Fruit fly (Drosophila melanogaster): Measurements from ENCODE around the gene Glg1.

Glg1 gene

dm6 chr3L:21458736-21459135 is 48.6 kb downstream of the Glg1 start:
- no peak for TF ChIP-seq Ets98B (GFP tag; IDR thresholded peaks at IDR 0.05)
- TF ChIP-seq Pif1A (GFP tag; optimal IDR thresholded peaks at IDR 0.05) = no peak
- no peak for TF ChIP-seq CG14655 (GFP tag; optimal IDR thresholded peaks at IDR 0.05)
- no peak for TF ChIP-seq CG15710 (tag; optimal IDR thresholded peaks at IDR 0.05)
- no peak for TF ChIP-seq fd96Ca (GFP tag; IDR thresholded peaks at IDR 0.05)
- TF ChIP-seq CG13204 (GFP tag; optimal IDR thresholded peaks at IDR 0.05) = no peak
- no peak for TF ChIP-seq CG8159 (tag; optimal IDR thresholded peaks at IDR 0.05)
- no peak for TF ChIP-seq CG8301 (tag; optimal IDR thresholded peaks at IDR 0.05)
- no peak for TF ChIP-seq CG32121 (GFP tag; IDR thresholded peaks at IDR 0.05)

DNA sequence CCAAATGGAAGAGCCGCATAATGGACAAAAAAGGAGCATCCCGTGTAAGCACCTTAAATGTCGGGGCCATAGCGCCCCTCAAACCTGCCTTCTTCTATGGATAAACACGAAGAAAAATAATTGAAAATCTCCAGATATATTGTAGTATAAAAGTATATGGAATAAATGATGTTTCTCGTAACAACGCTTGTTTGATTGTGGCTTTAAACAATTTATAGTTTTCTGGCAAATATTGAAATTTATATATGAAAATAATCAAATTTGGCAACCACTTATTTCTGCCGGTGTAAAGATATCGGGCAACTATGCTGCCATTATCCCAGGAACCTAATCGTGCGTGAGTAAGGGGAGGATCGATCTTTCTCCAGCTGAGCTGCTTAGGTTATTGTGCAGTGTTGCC is 52.1 kb downstream of the Glg1 start:
- TF ChIP-seq CG8301 (tag; optimal IDR thresholded peaks at IDR 0.05) (no peak), CG32121 (GFP tag; IDR thresholded peaks at IDR 0.05) (no peak), gl (tag; optimal IDR thresholded peaks at IDR 0.05) (no peak), CG4496 (GFP tag; IDR thresholded peaks at IDR 0.05) (no peak), CG10348 (GFP tag; IDR thresholded peaks at IDR 0.05) (no peak), Pif1B (GFP tag; optimal IDR thresholded peaks at IDR 0.05) (no peak), Snoo (tag; optimal IDR thresholded peaks at IDR 0.05) (no peak), Pif1A (GFP tag; optimal IDR thresholded peaks at IDR 0.05) (no peak), CG12605 (GFP tag; IDR thresholded peaks at IDR 0.05) (no peak), Ets98B (GFP tag; IDR thresholded peaks at IDR 0.05) (no peak), CG14655 (GFP tag; optimal IDR thresholded peaks at IDR 0.05) (no peak), CG17806 (tag; optimal IDR thresholded peaks at IDR 0.05) (no peak), rn (GFP tag; IDR thresholded peaks at IDR 0.05) (no peak), CG34367 (tag; optimal IDR thresholded peaks at IDR 0.05) (no peak), CG9948 (tag; optimal IDR thresholded peaks at IDR 0.05) (no peak), CG15710 (tag; optimal IDR thresholded peaks at IDR 0.05) (no peak), D1 (tag; optimal IDR thresholded peaks at IDR 0.05) (no peak), CG8159 (tag; optimal IDR thresholded peaks at IDR 0.05) (no peak), EcR (GFP tag; optimal IDR thresholded peaks at IDR 0.05) (no peak)

DNA sequence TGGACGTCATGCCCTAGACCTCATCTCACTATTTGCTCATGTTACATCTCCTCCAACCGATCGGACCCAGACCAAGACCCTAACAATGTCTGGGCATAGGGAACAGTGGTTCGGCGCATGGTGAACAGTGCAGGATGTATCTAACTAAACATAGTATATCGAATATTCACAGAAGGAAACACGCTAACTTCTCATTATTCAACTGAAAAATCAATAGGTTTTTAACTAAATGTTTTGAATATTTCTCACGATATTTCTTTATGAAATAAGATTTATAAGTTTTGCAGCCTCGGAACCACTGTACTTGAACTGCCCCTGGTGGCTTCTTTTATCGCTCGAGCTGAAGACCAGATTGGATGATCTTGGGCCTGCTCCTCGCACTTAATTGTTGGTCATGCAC is 53.7 kb downstream of the Glg1 start:
- TF ChIP-seq Pif1A (GFP tag; optimal IDR thresholded peaks at IDR 0.05) (peak; percentile 70), CG14655 (GFP tag; optimal IDR thresholded peaks at IDR 0.05) (peak; percentile 56), CG8301 (tag; optimal IDR thresholded peaks at IDR 0.05) (peak; percentile 34), CG12605 (GFP tag; IDR thresholded peaks at IDR 0.05) (no peak), CG13204 (GFP tag; optimal IDR thresholded peaks at IDR 0.05) (no peak), gl (tag; optimal IDR thresholded peaks at IDR 0.05) (peak; percentile 32), EcR (GFP tag; optimal IDR thresholded peaks at IDR 0.05) (no peak), CG4496 (GFP tag; IDR thresholded peaks at IDR 0.05) (0 out of 3 replicates have a peak, but pooled peaks have one; percentile 23), CG17806 (tag; optimal IDR thresholded peaks at IDR 0.05) (peak; percentile 72), CG10348 (GFP tag; IDR thresholded peaks at IDR 0.05) (no peak), CG9948 (tag; optimal IDR thresholded peaks at IDR 0.05) (peak; percentile 70), Pif1B (GFP tag; optimal IDR thresholded peaks at IDR 0.05) (peak; percentile 57), fd96Ca (GFP tag; IDR thresholded peaks at IDR 0.05) (no peak), D1 (tag; optimal IDR thresholded peaks at IDR 0.05) (no peak), rn (GFP tag; IDR thresholded peaks at IDR 0.05) (no peak), Snoo (tag; optimal IDR thresholded peaks at IDR 0.05) (no peak), Ets98B (GFP tag; IDR thresholded peaks at IDR 0.05) (no peak), CG15710 (tag; optimal IDR thresholded peaks at IDR 0.05) (peak; percentile 65), CG32121 (GFP tag; IDR thresholded peaks at IDR 0.05) (no peak), CG8159 (tag; optimal IDR thresholded peaks at IDR 0.05) (peak; percentile 71), CG34367 (tag; optimal IDR thresholded peaks at IDR 0.05) (peak; percentile 61)

dm6 chr3L:21450486-21450885 is 56.9 kb downstream of the Glg1 start:
- no peak for TF ChIP-seq CG13204 (GFP tag; optimal IDR thresholded peaks at IDR 0.05)
- TF ChIP-seq Pif1B (GFP tag; optimal IDR thresholded peaks at IDR 0.05) = no peak
- no peak for TF ChIP-seq CG10348 (GFP tag; IDR thresholded peaks at IDR 0.05)
- no peak for TF ChIP-seq CG8159 (tag; optimal IDR thresholded peaks at IDR 0.05)
- no peak for TF ChIP-seq D1 (tag; optimal IDR thresholded peaks at IDR 0.05)
- no peak for TF ChIP-seq Ets98B (GFP tag; IDR thresholded peaks at IDR 0.05)
- TF ChIP-seq CG15710 (tag; optimal IDR thresholded peaks at IDR 0.05) = no peak
- no peak for TF ChIP-seq EcR (GFP tag; optimal IDR thresholded peaks at IDR 0.05)
- no peak for TF ChIP-seq Snoo (tag; optimal IDR thresholded peaks at IDR 0.05)
- TF ChIP-seq CG34367 (tag; optimal IDR thresholded peaks at IDR 0.05) = no peak
- no peak for TF ChIP-seq Pif1A (GFP tag; optimal IDR thresholded peaks at IDR 0.05)

- TF ChIP-seq CG9948 (tag; optimal IDR thresholded peaks at IDR 0.05) (no peak), Pif1A (GFP tag; optimal IDR thresholded peaks at IDR 0.05) (no peak)
Observed at dm6 chr3L:21449336-21449735, 58.0 kb downstream of the Glg1 start.

Measured in whole organism, pupa.